Fruit fly (Drosophila melanogaster) whole organism, adult: ENCODE measurements around the gene Mob3.

Experiments used
- CG11617 ChIP-seq: fragments of 200-800 bp; sonication (Bioruptor generic); optimal IDR thresholded peaks from 2 replicates; lab custom pipeline; 2017; ENCODE audit warnings: mild to moderate bottlenecking, missing biosample characterization, missing genetic modification reagents, missing genetic modification characterization
- CG12768 ChIP-seq: fragments of 200-800 bp; sonication (Bioruptor generic); optimal IDR thresholded peaks from 2 replicates; lab custom pipeline; 2017; ENCODE audit warnings: missing biosample characterization, missing genetic modification characterization, mild to moderate bottlenecking, moderate library complexity, missing genetic modification reagents
- CG14711 ChIP-seq: fragments of 200-800 bp; sonication (Bioruptor generic); optimal IDR thresholded peaks from 2 replicates; lab custom pipeline; 2018; ENCODE audit warnings: missing biosample characterization, mild to moderate bottlenecking, missing genetic modification characterization, moderate library complexity
- CG1620 ChIP-seq: fragments of 200-800 bp; sonication (Bioruptor generic); optimal IDR thresholded peaks from 2 replicates; lab custom pipeline; 2016; ENCODE audit warnings: missing biosample characterization, missing genetic modification characterization
- CG33017 ChIP-seq: fragments of 200-800 bp; sonication (Bioruptor generic); optimal IDR thresholded peaks from 2 replicates; lab custom pipeline; 2018; ENCODE audit warnings: missing biosample characterization, mild to moderate bottlenecking, missing genetic modification characterization, moderate library complexity
- CG5204 ChIP-seq: fragments of 200-800 bp; sonication (Bioruptor generic); optimal IDR thresholded peaks from 2 replicates; lab custom pipeline; 2016; ENCODE audit warnings: missing biosample characterization, missing genetic modification characterization
- CG7045 ChIP-seq: fragments of 200-800 bp; sonication (Bioruptor generic); optimal IDR thresholded peaks from 2 replicates; lab custom pipeline; 2017; ENCODE audit warnings: missing biosample characterization, mild to moderate bottlenecking, missing genetic modification characterization
- CG7101 ChIP-seq: fragments of 200-800 bp; sonication (Bioruptor generic); optimal IDR thresholded peaks from 2 replicates; lab custom pipeline; 2018; ENCODE audit warnings: missing biosample characterization, mild to moderate bottlenecking, missing genetic modification characterization, moderate library complexity
- Clk ChIP-seq: fragments of 200-800 bp; sonication (Bioruptor generic); optimal IDR thresholded peaks from 2 replicates; lab custom pipeline; 2017; ENCODE audit warnings: missing biosample characterization, missing genetic modification characterization
- Crg-1 ChIP-seq: fragments of 200-800 bp; sonication (Bioruptor generic); optimal IDR thresholded peaks from 2 replicates; lab custom pipeline; 2016; ENCODE audit warnings: missing biosample characterization, missing genetic modification characterization
- Hr96 ChIP-seq: fragments of 200-800 bp; sonication (Bioruptor generic); optimal IDR thresholded peaks from 2 replicates; lab custom pipeline; 2016; ENCODE audit warnings: missing biosample characterization, missing genetic modification characterization
- Mnt ChIP-seq: fragments of 200-800 bp; sonication (Bioruptor generic); optimal IDR thresholded peaks from 2 replicates; lab custom pipeline; 2016; ENCODE audit warnings: missing biosample characterization, mild to moderate bottlenecking, missing genetic modification characterization
- bab1 ChIP-seq: fragments of 200-800 bp; sonication (Bioruptor generic); optimal IDR thresholded peaks from 3 replicates; lab custom pipeline; 2019; ENCODE audit warnings: missing biosample characterization, mild to moderate bottlenecking, missing genetic modification characterization, moderate library complexity
- cic ChIP-seq: fragments of 200-800 bp; sonication (Bioruptor generic); optimal IDR thresholded peaks from 2 replicates; lab custom pipeline; 2017; ENCODE audit warnings: missing biosample characterization, mild to moderate bottlenecking, missing genetic modification characterization, moderate library complexity
- cnc ChIP-seq, 2 experiments: fragments of >200 bp; optimal IDR thresholded peaks; 2 replicates each; lab custom pipeline; 2017
- kay ChIP-seq: fragments of 200-800 bp; sonication (Bioruptor generic); peaks from one replicate; lab custom pipeline; 2016; ENCODE audit warnings: missing biosample characterization, missing genetic modification characterization, borderline replicate concordance
- ovo ChIP-seq: fragments of 200-800 bp; sonication (Bioruptor generic); optimal IDR thresholded peaks from 2 replicates; lab custom pipeline; 2016; ENCODE audit warnings: missing biosample characterization, missing genetic modification characterization
- pad ChIP-seq: fragments of 200-800 bp; sonication (Bioruptor generic); optimal IDR thresholded peaks from 3 replicates; lab custom pipeline; 2017; ENCODE audit warnings: missing biosample characterization, missing genetic modification characterization, mild to moderate bottlenecking, moderate library complexity, missing genetic modification reagents
- tj ChIP-seq: fragments of 200-800 bp; sonication (Bioruptor generic); optimal IDR thresholded peaks from 3 replicates; lab custom pipeline; 2017; ENCODE audit warnings: missing biosample characterization, mild to moderate bottlenecking, missing genetic modification characterization, moderate library complexity
- toe ChIP-seq: fragments of 200-800 bp; sonication (Bioruptor generic); optimal IDR thresholded peaks from 2 replicates; lab custom pipeline; 2016; ENCODE audit warnings: missing biosample characterization, missing genetic modification characterization

The Mob3 gene

dm6 chr2L:10306518-10307260 lies 41.6 kb downstream of the Mob3 start, which contains the start of the genes CG5390 and CG4968:
Gene CG5390, minus strand, starts transcription at chr2L:10306594.
Gene CG4968, plus strand, starts transcription at chr2L:10306922.
- TF ChIP-seq CG7101 (tag; lab: Kevin White, UChicago) (peak; percentile 81), bab1 (GFP tag; lab: Kevin White, UChicago) (peak; percentile 91), ovo (GFP tag; lab: Kevin White, UChicago) (peak; percentile 51), Crg-1 (GFP tag; lab: Kevin White, UChicago) (peak; percentile 36), Mnt (GFP tag; lab: Kevin White, UChicago) (peak; percentile 58), CG5204 (GFP tag; lab: Kevin White, UChicago) (no peak), CG7045 (GFP tag; lab: Kevin White, UChicago) (peak; percentile 64), CG14711 (peak; percentile 77), Clk (GFP tag; lab: Kevin White, UChicago) (peak; percentile 23), tj (GFP tag; lab: Kevin White, UChicago) (peak; percentile 72), CG12768 (GFP tag; lab: Kevin White, UChicago) (peak; percentile 69), cnc (optimal IDR thresholded peaks at IDR 0.05; lab: Kevin White, UChicago) (no peak), CG33017 (tag; lab: Kevin White, UChicago) (peak; percentile 61), CG1620 (GFP tag; lab: Kevin White, UChicago) (peak; percentile 57), Hr96 (GFP tag; lab: Kevin White, UChicago) (no peak), CG11617 (peak; percentile 59), cic (GFP tag; lab: Kevin White, UChicago) (peak; percentile 22), toe (GFP tag; lab: Kevin White, UChicago) (no peak), pad (GFP tag; lab: Kevin White, UChicago) (peak; percentile 58), kay (peak; percentile 96)

- peak; percentile 3 for TF ChIP-seq cic (GFP tag; lab: Kevin White, UChicago)
- TF ChIP-seq bab1 (GFP tag; lab: Kevin White, UChicago), result no peak
These were observed 45.7 kb downstream of the Mob3 start, which contains the start of gene Cdk5alpha for dm6 chr2L:10310614-10311382. Gene Cdk5alpha, minus strand, starts transcription at chr2L:10310956.

- TF ChIP-seq toe (GFP tag; lab: Kevin White, UChicago), result no peak
- TF ChIP-seq CG7045 (GFP tag; lab: Kevin White, UChicago), result no peak
- TF ChIP-seq bab1 (GFP tag; lab: Kevin White, UChicago), result peak; percentile 32
- no peak for TF ChIP-seq CG1620 (GFP tag; lab: Kevin White, UChicago)
- TF ChIP-seq Mnt (GFP tag; lab: Kevin White, UChicago), result peak; percentile 39
These were observed 46.7 kb downstream of the Mob3 start for dm6 chr2L:10311822-10312221.

dm6 chr2L:10314327-10315210 lies 49.4 kb downstream of the Mob3 start, which contains the start of the genes Usp14 and CG4972:
Gene Usp14, minus strand, starts transcription at chr2L:10314396.
Gene CG4972, plus strand, starts transcription at chr2L:10314792.
- TF ChIP-seq Hr96 (GFP tag; lab: Kevin White, UChicago), result no peak
- TF ChIP-seq Clk (GFP tag; lab: Kevin White, UChicago), result no peak
- no peak for TF ChIP-seq CG14711
- TF ChIP-seq tj (GFP tag; lab: Kevin White, UChicago), result peak; percentile 5
- TF ChIP-seq cnc (optimal IDR thresholded peaks at IDR 0.05; lab: Kevin White, UChicago), result no peak
- TF ChIP-seq CG7101 (tag; lab: Kevin White, UChicago), result no peak
- TF ChIP-seq kay, result peak; percentile 74
- TF ChIP-seq CG11617, result peak; percentile 19
- peak; percentile 37 for TF ChIP-seq CG1620 (GFP tag; lab: Kevin White, UChicago)
- no peak for TF ChIP-seq toe (GFP tag; lab: Kevin White, UChicago)

dm6 chr2L:10315888-10316287 lies 50.8 kb downstream of the Mob3 start:
- TF ChIP-seq Hr96 (GFP tag; lab: Kevin White, UChicago), result no peak
- peak; percentile 88 for TF ChIP-seq kay
- no peak for TF ChIP-seq CG14711
